Worm (Caenorhabditis elegans) whole organism, midembryonic: ENCODE results near the gene T07G12.5.

ENCODE experiments used
- T22C8.4 ChIP-seq: fragments of 200-800 bp; sonication (Bioruptor generic); IDR thresholded peaks from 2 replicates; pipeline ENCODE4 v1.3.6; 2022; ENCODE audit warnings: missing genetic modification characterization, missing compliant biosample characterization
- flt-1 ChIP-seq: fragments of 200-800 bp; sonication (Bioruptor generic); IDR thresholded peaks from 2 replicates; pipeline ENCODE4 v1.3.6; 2022; ENCODE audit warnings: missing genetic modification characterization, missing compliant biosample characterization
- klf-2 ChIP-seq: fragments of 200-800 bp; sonication (Bioruptor generic); conservative IDR thresholded peaks from 2 replicates; pipeline ENCODE4 v1.3.6; 2022; ENCODE audit warnings: missing genetic modification reagents, missing genetic modification characterization, missing compliant biosample characterization
- med-1 ChIP-seq: sonication (generic microtip); optimal IDR thresholded peaks from 2 replicates; lab custom pipeline; 2017; ENCODE audit warnings: missing genetic modification characterization, mild to moderate bottlenecking, missing compliant biosample characterization, antibody characterized with exemption, missing genetic modification reagents; ENCODE audit not compliant: insufficient read depth
- ref-1 ChIP-seq: fragments of 200-800 bp; sonication (Bioruptor generic); conservative IDR thresholded peaks from 2 replicates; pipeline ENCODE4 v1.3.6; 2022; ENCODE audit warnings: missing genetic modification reagents, missing genetic modification characterization, missing compliant biosample characterization
- tab-1 ChIP-seq: fragments of 200-800 bp; sonication (Bioruptor generic); IDR thresholded peaks from 2 replicates; pipeline ENCODE4 v1.3.6; 2022; ENCODE audit warnings: missing genetic modification characterization, missing compliant biosample characterization
- ztf-23 ChIP-seq: fragments of 200-800 bp; sonication (Bioruptor generic); IDR thresholded peaks from 2 replicates; pipeline ENCODE4 v1.3.6; 2022; ENCODE audit warnings: missing genetic modification reagents, missing genetic modification characterization, missing compliant biosample characterization
- ztf-29 ChIP-seq: fragments of 200-800 bp; sonication (Bioruptor generic); IDR thresholded peaks from 2 replicates; pipeline ENCODE4 v1.3.6; 2022; ENCODE audit warnings: missing genetic modification reagents, missing genetic modification characterization, missing compliant biosample characterization

DNA sequence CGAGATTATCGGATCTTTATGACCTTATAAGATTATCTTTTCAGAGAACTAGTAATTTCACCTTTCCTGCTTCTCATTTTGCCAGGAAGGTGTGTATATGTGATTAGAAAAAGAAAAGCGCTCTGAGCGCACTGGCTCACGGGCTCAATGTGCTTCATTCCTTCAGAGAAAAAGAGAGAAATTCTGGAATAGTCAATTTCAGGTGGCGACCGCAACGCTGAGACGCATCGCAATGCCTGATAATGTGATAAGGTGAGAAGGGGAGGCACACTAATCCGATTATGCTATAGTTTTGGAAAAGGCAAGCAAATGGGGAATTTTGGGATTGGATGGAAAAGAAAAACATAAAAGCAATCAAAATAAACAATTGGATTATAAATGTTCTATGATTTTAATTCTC lies 38.9 kb downstream of the T07G12.5 start:
- TF ChIP-seq ztf-23 (GFP tag; lab: Robert Waterston, UW) (no peak), ref-1 (GFP tag; lab: Robert Waterston, UW) (no peak), T22C8.4 (GFP tag; lab: Robert Waterston, UW) (no peak), med-1 (GFP tag; lab: Kevin White, UChicago) (no peak), klf-2 (GFP tag; lab: Robert Waterston, UW) (no peak), flt-1 (no peak), ztf-29 (GFP tag; lab: Robert Waterston, UW) (no peak), tab-1 (GFP tag; lab: Robert Waterston, UW) (no peak)
